Worm (Caenorhabditis elegans) whole organism, midembryonic: Measurements from ENCODE around the gene pgam-5.

Experiments
- cog-1 ChIP-seq: sonication (generic microtip); optimal IDR thresholded peaks from 2 replicates; lab custom pipeline; 2016; ENCODE audit warnings: missing genetic modification characterization, missing compliant biosample characterization
- flt-1 ChIP-seq: fragments of 200-800 bp; sonication (Bioruptor generic); IDR thresholded peaks from 2 replicates; pipeline ENCODE4 v1.3.6; 2022; ENCODE audit warnings: missing genetic modification characterization, missing compliant biosample characterization
- klf-2 ChIP-seq: fragments of 200-800 bp; sonication (Bioruptor generic); conservative IDR thresholded peaks from 2 replicates; pipeline ENCODE4 v1.3.6; 2022; ENCODE audit warnings: missing genetic modification reagents, missing genetic modification characterization, missing compliant biosample characterization
- med-1 ChIP-seq: sonication (generic microtip); optimal IDR thresholded peaks from 2 replicates; lab custom pipeline; 2017; ENCODE audit warnings: missing genetic modification characterization, mild to moderate bottlenecking, missing compliant biosample characterization, antibody characterized with exemption, missing genetic modification reagents; ENCODE audit not compliant: insufficient read depth
- tab-1 ChIP-seq: fragments of 200-800 bp; sonication (Bioruptor generic); IDR thresholded peaks from 2 replicates; pipeline ENCODE4 v1.3.6; 2022; ENCODE audit warnings: missing genetic modification characterization, missing compliant biosample characterization
- ztf-29 ChIP-seq: fragments of 200-800 bp; sonication (Bioruptor generic); IDR thresholded peaks from 2 replicates; pipeline ENCODE4 v1.3.6; 2022; ENCODE audit warnings: missing genetic modification reagents, missing genetic modification characterization, missing compliant biosample characterization

ce11 chrII:7615318-7615891 is 16.9 kb upstream of the pgam-5 start:
- TF ChIP-seq med-1 (GFP tag; lab: Kevin White, UChicago) (no peak), cog-1 (tag; lab: Kevin White, UChicago) (no peak), ztf-29 (GFP tag; lab: Robert Waterston, UW) (no peak), tab-1 (no peak), klf-2 (GFP tag; lab: Robert Waterston, UW) (no peak), flt-1 (GFP tag; lab: Robert Waterston, UW) (no peak)
